Fruit fly (Drosophila melanogaster): Measurements from ENCODE around the gene wupA.

- TF ChIP-seq psq (optimal IDR thresholded peaks at IDR 0.05) (no peak), Dll (optimal IDR thresholded peaks at IDR 0.05) (no peak), CG8478 (optimal IDR thresholded peaks at IDR 0.05) (no peak), pan (optimal IDR thresholded peaks at IDR 0.05) (no peak)
These were observed 8.8 kb upstream of the wupA start for dm6 chrX:18125520-18125919.
